Worm (Caenorhabditis elegans) whole organism, L4 larva: ENCODE measurements around the gene fbxa-155.
A peak's percentile ranks its signal among the peaks of the same experiment; 100 is the strongest.

Experiments
- D1046.2 ChIP-seq: fragments of 200-800 bp; sonication (Bioruptor generic); IDR thresholded peaks from 2 replicates; pipeline ENCODE4 v1.3.6; 2022; ENCODE audit warnings: missing genetic modification characterization, missing compliant biosample characterization
- F10B5.3 ChIP-seq: sonication (generic microtip); optimal IDR thresholded peaks from 2 replicates; lab custom pipeline; 2016; ENCODE audit warnings: mild to moderate bottlenecking, missing genetic modification characterization, missing compliant biosample characterization
- F49E8.2 ChIP-seq: sonication (generic microtip); optimal IDR thresholded peaks from 2 replicates; lab custom pipeline; 2016; ENCODE audit warnings: missing compliant biosample characterization, mild to moderate bottlenecking, missing genetic modification characterization, borderline replicate concordance
- R02D3.7 ChIP-seq: fragments of 150-350 bp; sonication (generic microtip); optimal IDR thresholded peaks from 3 replicates; lab custom pipeline; 2014; ENCODE audit warnings: missing biosample characterization, missing genetic modification characterization
- Y105C5A.15 ChIP-seq: fragments of 200-800 bp; sonication (Bioruptor generic); IDR thresholded peaks from 2 replicates; pipeline ENCODE4 v1.3.6; 2022; ENCODE audit warnings: missing genetic modification characterization, missing compliant biosample characterization
- Y48G9A.11 ChIP-seq: fragments of 200-800 bp; sonication (Bioruptor generic); IDR thresholded peaks from 2 replicates; pipeline ENCODE4 v1.3.6; 2022; ENCODE audit warnings: missing genetic modification reagents, missing genetic modification characterization, missing compliant biosample characterization
- aha-1 ChIP-seq: fragments of 150-350 bp; peaks from one replicate; lab custom pipeline; 2014; ENCODE audit warnings: missing biosample characterization, missing genetic modification characterization
- ama-1 ChIP-seq: fragments of 150-350 bp; optimal IDR thresholded peaks from 2 replicates; lab custom pipeline; 2014; ENCODE audit warnings: inconsistent platforms, mixed read lengths
- arid-1 ChIP-seq: fragments of 200-800 bp; sonication (Bioruptor generic); conservative IDR thresholded peaks from 2 replicates; pipeline ENCODE4 v1.3.6; 2022; ENCODE audit warnings: missing genetic modification reagents, missing genetic modification characterization, missing compliant biosample characterization
- ceh-82 ChIP-seq: sonication (generic microtip); optimal IDR thresholded peaks from 2 replicates; lab custom pipeline; 2017; ENCODE audit warnings: missing biosample characterization, missing genetic modification characterization
- daf-12 ChIP-seq: fragments of 150-350 bp; optimal IDR thresholded peaks from 2 replicates; lab custom pipeline; 2014; ENCODE audit warnings: missing biosample characterization, missing genetic modification reagents, missing genetic modification characterization
- daf-16 ChIP-seq, 3 experiments: sonication (generic microtip); optimal IDR thresholded peaks; 2 replicates each; lab custom pipeline; 2016 to 2017; ENCODE audit warnings: missing genetic modification characterization in 3 of 3, missing genetic modification reagents in 3 of 3, mild to moderate bottlenecking in 2 of 3, missing compliant biosample characterization in 2 of 3, missing biosample characterization in 1 of 3, moderate library complexity in 1 of 3
- daf-8 ChIP-seq: fragments of 200-800 bp; sonication (Bioruptor generic); IDR thresholded peaks from 2 replicates; pipeline ENCODE4 v1.3.6; 2022; ENCODE audit warnings: missing genetic modification characterization, missing compliant biosample characterization
- dve-1 ChIP-seq: sonication (generic microtip); optimal IDR thresholded peaks from 2 replicates; lab custom pipeline; 2017; ENCODE audit warnings: antibody characterized with exemption, mild to moderate bottlenecking, missing genetic modification characterization, missing compliant biosample characterization; ENCODE audit not compliant: insufficient read depth
- egl-27 ChIP-seq: sonication (generic microtip); optimal IDR thresholded peaks from 3 replicates; lab custom pipeline; 2017; ENCODE audit warnings: missing biosample characterization, missing genetic modification reagents, missing genetic modification characterization
- egl-43 ChIP-seq: fragments of 200-800 bp; sonication (Bioruptor generic); IDR thresholded peaks from 2 replicates; pipeline ENCODE4 v1.3.6; 2022; ENCODE audit warnings: missing genetic modification reagents, missing genetic modification characterization, missing compliant biosample characterization
- fos-1 ChIP-seq: fragments of 150-350 bp; optimal IDR thresholded peaks from 2 replicates; lab custom pipeline; 2014; ENCODE audit warnings: missing biosample characterization, missing genetic modification characterization
- lin-1 ChIP-seq: fragments of 200-800 bp; sonication (Bioruptor generic); IDR thresholded peaks from 2 replicates; pipeline ENCODE4 v1.3.6; 2022; ENCODE audit warnings: missing genetic modification reagents, missing genetic modification characterization, missing compliant biosample characterization
- lin-15B ChIP-seq: fragments of 150-350 bp; sonication (generic microtip); optimal IDR thresholded peaks from 3 replicates; lab custom pipeline; 2014; ENCODE audit warnings: missing biosample characterization, missing genetic modification characterization
- lin-29 ChIP-seq: fragments of 200-800 bp; sonication (Bioruptor generic); IDR thresholded peaks from 2 replicates; pipeline ENCODE4 v1.3.6; 2022; ENCODE audit warnings: missing genetic modification reagents, missing genetic modification characterization, missing compliant biosample characterization
- lin-38 ChIP-seq: fragments of 200-800 bp; sonication (Bioruptor generic); IDR thresholded peaks from 2 replicates; pipeline ENCODE4 v1.3.6; 2022; ENCODE audit warnings: missing genetic modification reagents, missing genetic modification characterization, missing compliant biosample characterization
- mdl-1 ChIP-seq, 2 experiments: fragments of 150-350 bp in 1 of 2; sonication (generic microtip) in 1 of 2; optimal IDR thresholded peaks; 2 replicates each; lab custom pipeline; 2014 to 2017; ENCODE audit warnings: missing biosample characterization in 2 of 2, missing genetic modification characterization in 2 of 2
- mdt-29 ChIP-seq: fragments of 200-800 bp; sonication (Bioruptor generic); IDR thresholded peaks from 2 replicates; pipeline ENCODE4 v1.3.6; 2022; ENCODE audit warnings: missing genetic modification reagents, missing genetic modification characterization, missing compliant biosample characterization
- mxl-3 ChIP-seq: fragments of 200-800 bp; sonication (Bioruptor generic); optimal IDR thresholded peaks from 2 replicates; lab custom pipeline; 2018; ENCODE audit warnings: mild to moderate bottlenecking, missing genetic modification characterization, missing compliant biosample characterization
- nhr-11 ChIP-seq: fragments of 150-350 bp; optimal IDR thresholded peaks from 2 replicates; lab custom pipeline; 2014; ENCODE audit warnings: missing biosample characterization, missing genetic modification characterization
- nhr-48 ChIP-seq: sonication (generic microtip); optimal IDR thresholded peaks from 2 replicates; lab custom pipeline; 2016; ENCODE audit warnings: mild to moderate bottlenecking, missing genetic modification characterization, missing compliant biosample characterization
- php-3 ChIP-seq: fragments of 200-800 bp; sonication (Bioruptor generic); IDR thresholded peaks from 2 replicates; pipeline ENCODE4 v1.3.6; 2022; ENCODE audit warnings: missing genetic modification reagents, missing genetic modification characterization, missing compliant biosample characterization
- sdz-12 ChIP-seq: fragments of 200-800 bp; sonication (Bioruptor generic); optimal IDR thresholded peaks from 2 replicates; lab custom pipeline; 2018; ENCODE audit warnings: mild to moderate bottlenecking, missing genetic modification characterization, missing compliant biosample characterization
- unc-62 ChIP-seq, 3 experiments: fragments of 150-350 bp in 1 of 3; sonication (generic microtip); optimal IDR thresholded peaks in 2 of 3; peaks in 1 of 3; 1 replicate in 1 of 3; 2 replicates in 2 of 3; lab custom pipeline; 2014 to 2017; ENCODE audit warnings: missing biosample characterization in 3 of 3, missing genetic modification characterization in 3 of 3, missing genetic modification reagents in 3 of 3, missing genotype in 1 of 3
- vab-7 ChIP-seq: fragments of 200-800 bp; sonication (Bioruptor generic); IDR thresholded peaks from 2 replicates; pipeline ENCODE4 v1.3.6; 2022; ENCODE audit warnings: missing genetic modification reagents, missing genetic modification characterization, missing compliant biosample characterization

Gene fbxa-155

DNA sequence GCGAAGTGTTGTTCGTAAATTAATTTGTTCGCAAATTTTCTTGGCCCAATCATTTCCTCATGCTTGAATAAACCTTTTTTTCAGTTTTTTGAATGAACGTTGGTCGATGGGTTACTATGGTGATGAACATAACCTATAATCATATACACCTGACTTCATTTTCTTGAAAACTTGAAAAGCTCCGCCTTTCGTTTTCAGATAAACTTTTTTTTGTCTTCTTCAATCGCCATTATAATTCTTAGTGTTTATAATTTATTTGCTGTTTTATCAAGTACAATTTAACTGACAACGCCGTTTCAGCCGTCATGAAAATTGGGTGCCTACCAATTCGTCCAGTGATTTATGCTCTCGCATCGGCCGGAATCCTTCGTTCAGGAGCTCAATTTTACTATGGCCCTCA, 27.1 kb upstream of the fbxa-155 start, which contains the start of gene M04D8.7:
Gene M04D8.7, plus strand, starts transcription at position 301 of the 400 bp plus-strand sequence.
- TF ChIP-seq Y48G9A.11 (no peak), unc-62 (GFP tag; optimal IDR thresholded peaks at IDR 0.05 in 1 of 2; lab: Kevin White, UChicago) (peak in 1 of 2 experiments; percentile 41), unc-62 (tag; optimal IDR thresholded peaks at IDR 0.05; lab: Kevin White, UChicago) (no peak)

DNA sequence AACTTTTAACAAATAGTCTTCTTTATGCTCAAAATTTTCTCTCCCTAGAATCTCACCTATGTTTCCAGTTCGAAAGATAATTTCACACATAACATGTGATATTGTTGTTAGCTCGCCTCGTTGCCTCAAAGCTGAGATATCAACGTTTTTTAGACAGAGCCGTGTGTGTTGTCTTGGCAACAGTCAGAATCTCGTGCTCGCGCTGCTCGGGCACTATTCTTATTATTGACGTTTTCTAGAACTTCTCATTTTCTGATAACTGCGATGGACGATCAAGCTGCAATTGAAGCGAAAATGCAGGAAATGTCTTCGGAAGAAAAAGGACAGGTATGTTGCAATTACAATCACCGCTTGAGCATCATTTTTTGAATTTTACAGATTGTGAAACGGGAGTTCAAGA, 25.8 kb upstream of the fbxa-155 start, which contains the start of gene xbx-3:
Gene xbx-3, plus strand, starts transcription at position 163 of the 400 bp plus-strand sequence.
- no peak for TF ChIP-seq F49E8.2
- TF ChIP-seq mdl-1 (tag; optimal IDR thresholded peaks at IDR 0.05; lab: Kevin White, UChicago): no peak
- peak; percentile 63 for TF ChIP-seq nhr-11 (tag; lab: Kevin White, UChicago)

DNA sequence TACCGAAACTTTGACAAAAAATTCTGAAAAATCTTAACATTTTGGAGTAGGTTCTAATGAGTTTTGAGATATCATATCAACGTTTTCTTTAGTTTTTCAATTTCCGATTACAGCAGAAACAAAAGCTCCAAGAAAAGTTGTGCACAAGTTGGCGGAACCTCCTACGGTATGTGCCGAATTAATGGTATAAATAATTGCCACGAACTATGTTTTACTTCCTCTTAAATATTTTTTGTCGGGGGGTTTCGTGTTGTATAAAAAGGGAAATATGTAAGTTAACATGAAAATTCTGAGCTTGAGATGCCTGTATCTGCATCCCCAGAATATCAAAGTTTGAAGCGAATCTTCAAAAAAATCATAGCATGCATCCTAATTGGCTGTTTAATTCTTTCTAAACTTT, 23.9 kb upstream of the fbxa-155 start, which contains the start of gene M04D8.8:
Gene M04D8.8, plus strand, starts transcription at position 301 of the 400 bp plus-strand sequence.
- TF ChIP-seq mxl-3 (GFP tag; lab: Kevin White, UChicago) (no peak), unc-62 (GFP tag; optimal IDR thresholded peaks at IDR 0.05 in 1 of 2; lab: Kevin White, UChicago) (peak in 1 of 2 experiments; percentile 7), unc-62 (tag; optimal IDR thresholded peaks at IDR 0.05; lab: Kevin White, UChicago) (no peak)

DNA sequence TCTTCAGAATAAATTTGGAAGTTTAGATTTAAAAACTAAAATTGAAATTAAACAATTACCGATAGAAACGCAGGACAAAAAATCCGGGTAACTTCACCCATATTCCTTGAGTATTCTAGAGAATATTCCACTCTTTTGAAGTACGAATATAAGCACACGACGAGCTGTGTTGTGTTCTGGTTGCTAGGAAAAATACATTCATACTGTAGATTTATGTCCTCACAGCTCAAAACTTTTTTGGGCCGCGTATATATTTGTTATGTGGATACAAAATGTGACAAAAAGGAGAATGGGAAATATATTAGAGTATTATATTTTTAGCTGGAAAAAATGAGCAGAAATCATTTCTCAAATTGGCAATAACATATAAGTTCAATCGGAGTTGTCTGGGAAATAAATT, 23.2 kb upstream of the fbxa-155 start, which contains the start of gene M04D8.5:
Gene M04D8.5, minus strand, starts transcription at position 101 of the 400 bp plus-strand sequence.
- TF ChIP-seq php-3 (GFP tag; lab: Robert Waterston, UW) (no peak), lin-38 (GFP tag; lab: Robert Waterston, UW) (no peak), lin-29 (GFP tag; lab: Robert Waterston, UW) (no peak), dve-1 (tag; lab: Kevin White, UChicago) (no peak), F10B5.3 (tag; lab: Kevin White, UChicago) (no peak), arid-1 (GFP tag; lab: Robert Waterston, UW) (no peak)

DNA sequence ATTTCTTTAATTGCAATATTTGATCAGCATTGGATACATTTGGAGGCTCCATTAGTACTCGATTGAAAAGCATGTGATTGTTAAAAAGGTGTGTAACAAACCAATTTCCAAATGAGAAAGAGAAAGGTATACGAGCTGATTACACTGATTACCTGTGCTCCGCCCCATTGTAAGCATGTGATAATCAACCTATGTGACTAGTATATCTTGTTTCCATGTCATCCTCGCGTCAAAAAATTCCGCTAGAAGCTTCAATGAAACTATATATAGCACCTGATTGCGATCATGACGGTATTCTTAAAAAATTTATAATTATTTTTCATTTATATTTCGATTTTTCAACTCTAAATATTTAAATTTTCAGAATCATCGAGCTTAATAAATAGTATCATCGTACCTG, 20.5 kb upstream of the fbxa-155 start, which contains the start of gene M04D8.4:
Gene M04D8.4, minus strand, starts transcription at position 101 of the 400 bp plus-strand sequence.
- TF ChIP-seq egl-43 (GFP tag; lab: Robert Waterston, UW): no peak
- no peak for TF ChIP-seq mdt-29
- TF ChIP-seq daf-8: no peak
- TF ChIP-seq lin-1: no peak
- TF ChIP-seq daf-16 (GFP tag; optimal IDR thresholded peaks at IDR 0.05; lab: Kevin White, UChicago): no peak
- no peak for TF ChIP-seq daf-16 (tag; optimal IDR thresholded peaks at IDR 0.05; lab: Kevin White, UChicago)
- TF ChIP-seq Y105C5A.15 (GFP tag; lab: Robert Waterston, UW): no peak
- no peak for TF ChIP-seq egl-27 (tag; lab: Kevin White, UChicago)
- TF ChIP-seq arid-1 (GFP tag; lab: Robert Waterston, UW): no peak
- no peak for TF ChIP-seq sdz-12
- TF ChIP-seq lin-38 (GFP tag; lab: Robert Waterston, UW): no peak
- TF ChIP-seq nhr-48 (tag; lab: Kevin White, UChicago): no peak

DNA sequence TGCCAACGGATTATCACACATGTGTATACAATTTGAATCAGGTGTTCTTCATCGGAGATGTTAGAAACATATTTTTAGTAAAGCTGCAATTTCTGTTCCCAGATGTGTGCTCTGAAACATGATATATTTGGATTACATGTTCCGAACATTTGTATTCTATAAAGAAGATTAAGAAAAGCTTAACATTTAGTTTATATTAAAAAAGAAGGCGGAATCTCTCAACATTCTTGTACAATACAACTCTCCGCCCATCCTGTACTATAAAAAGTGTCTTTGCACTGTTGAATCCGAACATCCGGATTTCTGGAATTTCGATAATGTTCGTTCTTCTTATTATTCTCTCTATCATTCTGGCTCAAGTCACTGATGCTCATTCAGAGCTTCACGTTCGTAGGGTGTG, 17.9 kb upstream of the fbxa-155 start, which contains the start of gene ins-23:
Gene ins-23, plus strand, starts transcription at position 301 of the 400 bp plus-strand sequence.
- no peak for TF ChIP-seq daf-12 (tag; lab: Kevin White, UChicago)
- peak; percentile 58 for TF ChIP-seq aha-1

DNA sequence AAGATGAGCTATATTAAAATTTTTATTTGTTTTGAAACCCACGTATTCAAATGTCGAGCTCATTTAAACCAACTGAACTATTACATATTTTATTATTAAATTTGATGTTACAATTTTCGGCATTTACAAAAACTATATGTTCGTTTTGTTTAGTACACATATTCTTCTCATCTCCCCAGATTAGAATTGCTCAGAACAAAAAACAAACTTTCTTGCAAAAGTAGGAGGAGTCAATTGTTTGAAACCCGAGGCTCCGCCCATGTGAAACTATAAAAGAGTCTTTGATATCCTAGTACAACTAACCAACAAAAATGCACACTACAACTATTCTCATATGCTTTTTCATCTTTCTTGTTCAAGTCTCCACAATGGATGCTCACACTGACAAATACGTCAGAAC, 16.0 kb upstream of the fbxa-155 start, which contains the start of gene ins-22:
Gene ins-22, plus strand, starts transcription at position 301 of the 400 bp plus-strand sequence.
- TF ChIP-seq R02D3.7 (tag; lab: Kevin White, UChicago): no peak
- no peak for TF ChIP-seq D1046.2 (GFP tag; lab: Robert Waterston, UW)
- TF ChIP-seq Y48G9A.11: no peak
- TF ChIP-seq ama-1 (lab: Kevin White, UChicago): no peak
- no peak for TF ChIP-seq vab-7 (GFP tag; lab: Robert Waterston, UW)
- TF ChIP-seq fos-1: no peak
- no peak for TF ChIP-seq mdt-29
- TF ChIP-seq ceh-82: no peak
- no peak for TF ChIP-seq lin-15B
